Worm (Caenorhabditis elegans) whole organism, mixed stage, embryonic: ENCODE data around the gene zip-1.

Experiments
- elt-3 ChIP-seq: fragments of 150-350 bp; optimal IDR thresholded peaks from 2 replicates; lab custom pipeline; 2014; ENCODE audit warnings: missing biosample characterization, missing genetic modification characterization
- flh-1 ChIP-seq: fragments of 200-800 bp; sonication (Bioruptor generic); optimal IDR thresholded peaks from 2 replicates; lab custom pipeline; 2018; ENCODE audit warnings: mild to moderate bottlenecking, missing genetic modification characterization, moderate library complexity, missing compliant biosample characterization
- pha-4 ChIP-seq: fragments of 150-350 bp; optimal IDR thresholded peaks from 2 replicates; lab custom pipeline; 2018; ENCODE audit warnings: missing biosample characterization, missing genetic modification reagents, missing genetic modification characterization
- unc-62 ChIP-seq: fragments of 150-350 bp; optimal IDR thresholded peaks from 2 replicates; lab custom pipeline; 2014; ENCODE audit warnings: missing biosample characterization, missing genetic modification reagents, missing genetic modification characterization
- ztf-11 ChIP-seq: fragments of 150-350 bp; optimal IDR thresholded peaks from 2 replicates; lab custom pipeline; 2014; ENCODE audit warnings: missing biosample characterization, missing genetic modification characterization

ce11 chrIII:12351301-12351700 is 17.8 kb downstream of the zip-1 start, which contains the start of the genes pph-4.1 and Y75B8A.31:
- TF ChIP-seq pha-4 (tag; lab: Kevin White, UChicago) = peak; percentile 72
- no peak for TF ChIP-seq flh-1 (GFP tag; lab: Kevin White, UChicago)
- TF ChIP-seq elt-3 = no peak
- TF ChIP-seq ztf-11 (tag; lab: Kevin White, UChicago) = no peak
- no peak for TF ChIP-seq unc-62 (GFP tag; lab: Kevin White, UChicago)
